Worm (Caenorhabditis elegans): ENCODE results near the gene C23F12.9.

Gene C23F12.9

DNA sequence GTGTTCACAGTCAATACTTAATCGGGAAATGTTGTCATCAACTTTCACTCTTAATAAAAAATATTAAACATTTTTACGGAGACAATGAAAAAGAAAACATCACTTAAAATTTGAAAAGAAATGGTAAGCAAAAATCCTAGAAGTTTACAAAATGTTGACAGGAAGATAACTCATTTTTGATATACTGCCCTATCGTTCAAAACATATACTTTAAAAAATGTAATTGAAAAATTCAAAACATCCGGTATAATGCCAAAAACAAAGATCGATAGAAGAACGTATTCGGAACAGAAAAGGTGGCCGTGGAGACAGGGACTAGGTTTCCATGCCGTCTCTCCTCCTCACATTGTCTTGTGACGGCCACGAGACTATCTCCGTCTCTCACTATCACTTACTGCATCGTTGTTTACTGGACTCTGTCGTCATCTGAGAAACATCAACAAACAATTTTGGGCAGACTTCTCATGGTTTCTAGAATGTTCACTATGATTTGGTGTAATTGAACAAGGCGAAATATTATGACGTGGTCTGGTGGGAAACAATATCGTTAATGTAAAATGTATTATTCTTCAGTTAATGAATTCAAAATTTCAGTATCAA lies 46.4 kb upstream of the C23F12.9 start, which contains the start of gene oga-1 (continued):
- TF ChIP-seq lin-13 (GFP tag; optimal IDR thresholded peaks at IDR 0.05), result peak; percentile 52

DNA sequence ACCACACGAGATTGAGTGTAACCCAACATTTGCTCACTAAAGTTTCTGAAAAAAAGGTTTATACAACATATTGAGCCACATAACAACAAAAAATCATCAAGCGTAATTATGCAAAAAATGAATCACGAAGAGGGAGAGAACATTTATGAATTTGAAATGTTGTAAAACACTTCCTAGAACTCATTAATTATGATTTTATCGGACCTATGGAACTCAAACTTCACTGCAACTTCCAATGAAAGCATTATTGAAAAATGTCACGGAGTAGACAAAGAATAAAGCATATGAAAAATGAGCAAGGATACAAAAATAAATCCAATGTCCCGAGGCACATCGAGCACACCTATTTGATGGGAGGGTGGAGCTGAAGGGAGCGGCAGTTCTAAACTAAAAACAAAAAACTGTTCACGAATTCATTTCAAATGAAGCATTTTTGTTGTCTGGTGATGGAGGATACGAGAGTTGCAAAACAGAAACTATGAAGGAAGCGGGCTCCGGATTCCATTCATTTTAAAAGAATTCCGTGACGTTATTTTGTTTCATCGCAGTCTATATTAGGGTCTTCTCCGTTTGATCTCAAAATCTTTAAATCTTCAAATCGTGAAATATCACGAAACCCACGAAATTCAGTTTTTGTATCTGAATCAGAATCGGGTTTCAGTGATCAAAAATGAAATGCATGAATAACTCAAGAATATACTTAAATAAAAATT lies 43.9 kb upstream of the C23F12.9 start, which contains the start of gene flp-20:
Gene flp-20, minus strand, starts transcription at position 51 of the 713 bp plus-strand sequence.
- TF ChIP-seq aha-1 (tag) (peak; percentile 72), saeg-2 (GFP tag; IDR thresholded peaks at IDR 0.05) (no peak)

DNA sequence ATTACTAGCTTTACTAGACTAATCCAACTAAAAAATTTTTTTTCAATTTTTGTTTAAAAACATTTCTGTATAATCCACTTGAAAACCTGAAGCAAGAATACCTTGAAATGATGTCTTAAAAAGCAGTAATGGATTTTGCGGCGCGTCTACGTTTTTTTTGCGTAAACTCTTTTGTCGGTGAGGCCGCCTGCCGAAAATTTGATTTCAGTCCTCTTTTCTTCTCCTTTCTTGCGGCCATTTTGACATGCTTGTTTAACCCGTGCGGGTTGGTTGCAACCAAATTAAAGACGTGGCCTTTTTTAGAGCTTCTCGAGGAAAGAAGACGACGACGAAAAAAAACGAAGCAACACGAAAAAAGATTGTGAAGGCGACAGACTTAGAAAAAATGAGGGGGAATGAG lies 32.7 kb upstream of the C23F12.9 start:
- TF ChIP-seq gei-8 (GFP tag; optimal IDR thresholded peaks at IDR 0.05) (no peak), fkh-10 (GFP tag; optimal IDR thresholded peaks at IDR 0.05) (peak; percentile 49), F49E8.2 (tag; optimal IDR thresholded peaks at IDR 0.05; ENCODE audit: borderline replicate concordance) (no peak), ces-1 (GFP tag; optimal IDR thresholded peaks at IDR 0.05) (peak; percentile 23)

DNA sequence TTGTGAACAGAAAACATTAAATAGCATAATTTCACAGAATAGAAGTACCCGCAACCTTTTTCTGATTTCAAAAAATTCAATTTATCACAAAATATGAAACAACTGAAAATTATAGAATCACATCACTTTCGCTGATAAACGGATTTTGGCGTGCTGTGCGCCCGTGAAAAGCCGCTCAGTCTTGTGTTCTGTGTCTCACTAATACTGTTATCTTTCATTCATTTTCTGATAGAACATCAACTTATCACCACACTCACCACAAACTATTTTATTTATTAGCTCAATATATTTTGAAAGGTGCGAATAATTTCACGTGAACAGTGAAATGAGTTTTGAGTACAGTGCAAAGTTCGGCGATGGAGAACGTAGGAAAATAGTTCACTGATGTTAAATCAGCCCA lies 29.8 kb upstream of the C23F12.9 start:
- TF ChIP-seq nhr-48 (tag; optimal IDR thresholded peaks at IDR 0.05) (peak; percentile 27), fkh-10 (GFP tag; optimal IDR thresholded peaks at IDR 0.05) (no peak), dmd-9 (GFP tag; IDR thresholded peaks at IDR 0.05) (no peak), mdt-29 (GFP tag; IDR thresholded peaks at IDR 0.05) (no peak), daf-16 (GFP tag; optimal IDR thresholded peaks at IDR 0.05) (no peak), daf-16 (tag; optimal IDR thresholded peaks at IDR 0.05) (peak; percentile 77), fos-1 (tag; optimal IDR thresholded peaks at IDR 0.05) (no peak), dmd-6 (GFP tag; IDR thresholded peaks at IDR 0.05) (peak; percentile 67), pqm-1 (tag; optimal IDR thresholded peaks at IDR 0.05) (peak; percentile 56), nhr-28 (tag; optimal IDR thresholded peaks at IDR 0.05) (peak; percentile 83), hlh-30 (tag; optimal IDR thresholded peaks at IDR 0.05; ENCODE audit: insufficient read depth) (peak; percentile 13), F26F4.8 (GFP tag; conservative IDR thresholded peaks at IDR 0.05) (no peak), F37D6.2 (tag; optimal IDR thresholded peaks at IDR 0.05) (no peak), spr-3 (GFP tag; optimal IDR thresholded peaks at IDR 0.05) (no peak), ztf-11 (tag; optimal IDR thresholded peaks at IDR 0.05) (no peak), dve-1 (tag; optimal IDR thresholded peaks at IDR 0.05; ENCODE audit: insufficient read depth) (peak; percentile 75), aha-1 (tag) (no peak)

DNA sequence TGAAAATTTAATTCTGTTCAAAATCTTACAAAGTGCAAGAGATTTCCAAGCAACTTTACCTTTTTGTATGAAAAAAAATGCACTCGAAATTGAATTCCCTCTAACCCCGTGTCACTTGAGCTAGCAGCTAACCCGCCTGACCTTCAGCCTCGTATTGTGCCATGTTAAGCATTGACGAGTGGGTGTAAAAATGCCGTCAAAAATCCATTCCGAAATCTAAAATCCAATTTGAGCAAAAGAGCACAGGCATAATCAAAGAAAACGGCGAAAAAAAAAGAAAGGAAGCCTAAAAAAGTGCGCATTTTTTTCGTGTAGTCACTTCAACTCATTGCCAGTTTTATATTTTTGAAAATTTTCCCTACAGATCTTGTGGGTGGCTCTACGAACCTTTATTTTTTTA lies 29.3 kb upstream of the C23F12.9 start, which contains the start of gene pkc-2:
Gene pkc-2, plus strand, starts transcription at position 318 of the 400 bp plus-strand sequence.
- TF ChIP-seq zfp-2 (tag; optimal IDR thresholded peaks at IDR 0.05) (no peak), fkh-10 (GFP tag; optimal IDR thresholded peaks at IDR 0.05) (peak; percentile 88)

DNA sequence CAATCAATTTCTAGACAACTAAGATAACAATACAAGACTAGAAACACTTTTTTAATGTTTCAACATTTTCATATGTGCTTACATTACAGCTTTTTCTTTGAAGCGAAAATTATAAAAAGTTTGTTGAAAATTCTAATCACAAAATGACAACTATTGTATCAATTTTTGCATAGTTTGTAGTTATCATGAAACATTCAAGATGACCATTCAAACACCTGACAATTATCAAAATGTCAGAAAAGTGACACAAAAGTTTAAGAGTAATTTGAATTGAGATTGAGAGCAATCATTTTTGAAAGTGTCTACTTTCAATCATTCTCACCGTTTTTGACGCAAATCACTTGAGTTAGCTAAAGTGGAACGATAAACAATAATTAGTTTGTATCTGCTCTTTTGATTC lies 23.9 kb upstream of the C23F12.9 start:
- no peak for TF ChIP-seq jun-1 (tag; optimal IDR thresholded peaks at IDR 0.05)
- no peak for TF ChIP-seq daf-16 (GFP tag; optimal IDR thresholded peaks at IDR 0.05)
- peak; percentile 28 for TF ChIP-seq daf-16 (tag; optimal IDR thresholded peaks at IDR 0.05)
- peak; percentile 78 for TF ChIP-seq dmd-6 (GFP tag; IDR thresholded peaks at IDR 0.05)
- TF ChIP-seq nhr-28 (tag; optimal IDR thresholded peaks at IDR 0.05), result peak; percentile 46
- TF ChIP-seq hlh-11 (tag; optimal IDR thresholded peaks at IDR 0.05), result no peak
- TF ChIP-seq cey-2 (tag; optimal IDR thresholded peaks at IDR 0.05; ENCODE audit: borderline replicate concordance, insufficient read depth), result no peak

DNA sequence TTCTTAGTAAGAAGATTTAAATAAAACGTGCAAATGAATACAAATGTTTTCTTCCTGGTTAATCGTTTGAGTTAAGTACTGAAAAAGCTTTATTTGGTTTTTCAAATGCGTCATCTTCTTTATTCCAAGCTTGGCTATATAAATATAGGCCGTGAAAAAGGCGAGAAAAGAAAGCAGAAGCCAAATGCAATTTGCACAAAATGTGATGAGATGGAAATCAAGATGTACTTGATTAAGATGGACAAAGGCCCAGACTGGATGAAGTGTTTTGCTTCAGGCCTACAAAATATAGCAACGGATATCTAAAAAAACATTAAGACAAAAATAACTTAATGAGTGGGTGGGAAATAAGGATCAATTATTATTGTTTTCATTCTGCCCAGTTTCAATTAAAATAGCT lies 21.6 kb upstream of the C23F12.9 start:
- no peak for TF ChIP-seq duxl-1 (tag; optimal IDR thresholded peaks at IDR 0.05; ENCODE audit: poor library complexity)
- no peak for TF ChIP-seq attf-4 (tag; optimal IDR thresholded peaks at IDR 0.05)
- peak in 1 of 2 experiments; percentile 28 for TF ChIP-seq unc-62 (GFP tag; optimal IDR thresholded peaks at IDR 0.05 in 1 of 2)
- no peak for TF ChIP-seq unc-62 (tag; optimal IDR thresholded peaks at IDR 0.05)

Measured in whole organism, L4 larva.